Fruit fly (Drosophila melanogaster) whole organism, embryonic: ENCODE results near the gene PGRP-LA.
A peak's percentile ranks its signal among the peaks of the same experiment; 100 is the strongest.

Experiments
- Adf1 ChIP-seq: fragments of 200-800 bp; sonication (Bioruptor generic); IDR thresholded peaks from 2 replicates; pipeline ENCODE4 v1.3.6; 2022; ENCODE audit warnings: missing biosample characterization, missing genetic modification characterization
- Bgb ChIP-seq: fragments of 200-800 bp; sonication (Bioruptor generic); IDR thresholded peaks from 2 replicates; pipeline ENCODE4 v1.3.6; 2022; ENCODE audit warnings: missing biosample characterization, missing genetic modification characterization; ENCODE audit not compliant: partially characterized antibody
- CG10147 ChIP-seq: fragments of 200-800 bp; sonication (Bioruptor generic); optimal IDR thresholded peaks from 2 replicates; lab custom pipeline; 2019; ENCODE audit warnings: missing biosample characterization, mild to moderate bottlenecking, missing genetic modification characterization, moderate library complexity
- CG10462 ChIP-seq: fragments of 200-800 bp; sonication (Bioruptor generic); optimal IDR thresholded peaks from 2 replicates; lab custom pipeline; 2016; ENCODE audit warnings: missing biosample characterization, missing genetic modification characterization
- CG10543 ChIP-seq: fragments of 200-800 bp; sonication (Bioruptor generic); optimal IDR thresholded peaks from 3 replicates; lab custom pipeline; 2017; ENCODE audit warnings: missing biosample characterization, mild to moderate bottlenecking, missing genetic modification characterization, moderate library complexity
- CG11085 ChIP-seq: fragments of 200-800 bp; sonication (Bioruptor generic); IDR thresholded peaks from 2 replicates; pipeline ENCODE4 v1.3.6; 2022; ENCODE audit warnings: missing biosample characterization, missing genetic modification characterization
- CG11695 ChIP-seq: fragments of 200-800 bp; sonication (Bioruptor generic); IDR thresholded peaks from 3 replicates; pipeline ENCODE4 v1.3.6; 2022; ENCODE audit warnings: missing biosample characterization, missing genetic modification characterization
- CG13894 ChIP-seq: fragments of 200-800 bp; sonication (Bioruptor generic); optimal IDR thresholded peaks from 3 replicates; lab custom pipeline; 2018; ENCODE audit warnings: missing biosample characterization, mild to moderate bottlenecking, missing genetic modification characterization, moderate library complexity
- CG17568 ChIP-seq: fragments of 200-800 bp; sonication (Bioruptor generic); optimal IDR thresholded peaks from 2 replicates; lab custom pipeline; 2018; ENCODE audit warnings: missing biosample characterization, mild to moderate bottlenecking, missing genetic modification characterization, moderate library complexity
- CG2129 ChIP-seq: fragments of 200-800 bp; sonication (Bioruptor generic); IDR thresholded peaks from 2 replicates; pipeline ENCODE4 v1.3.6; 2022; ENCODE audit warnings: missing biosample characterization, missing genetic modification characterization; ENCODE audit not compliant: partially characterized antibody
- CG32532 ChIP-seq: fragments of 200-800 bp; sonication (Bioruptor generic); IDR thresholded peaks from 2 replicates; pipeline ENCODE4 v1.3.6; 2022; ENCODE audit warnings: missing biosample characterization, missing genetic modification characterization
- CG33213 ChIP-seq: fragments of 200-800 bp; sonication (Bioruptor generic); optimal IDR thresholded peaks from 3 replicates; lab custom pipeline; 2016; ENCODE audit warnings: missing biosample characterization, missing genetic modification characterization
- CG34224 ChIP-seq: fragments of 200-800 bp; sonication (Bioruptor generic); IDR thresholded peaks from 3 replicates; pipeline ENCODE4 v1.3.6; 2022; ENCODE audit warnings: missing biosample characterization, missing genetic modification characterization; ENCODE audit not compliant: partially characterized antibody
- CG42726 ChIP-seq: fragments of 200-800 bp; sonication (Bioruptor generic); IDR thresholded peaks from 2 replicates; pipeline ENCODE4 v1.3.6; 2022; ENCODE audit warnings: missing biosample characterization, missing genetic modification characterization; ENCODE audit not compliant: partially characterized antibody
- CG4424 ChIP-seq: fragments of 200-800 bp; sonication (Bioruptor generic); optimal IDR thresholded peaks from 3 replicates; lab custom pipeline; 2016; ENCODE audit warnings: missing biosample characterization, missing genetic modification characterization
- CG7786 ChIP-seq: fragments of 200-800 bp; sonication (Bioruptor generic); optimal IDR thresholded peaks from 2 replicates; lab custom pipeline; 2016; ENCODE audit warnings: missing biosample characterization, missing genetic modification characterization
- CG7987 ChIP-seq: fragments of 200-800 bp; sonication (Bioruptor generic); optimal IDR thresholded peaks from 2 replicates; lab custom pipeline; 2018; ENCODE audit warnings: missing biosample characterization, mild to moderate bottlenecking, missing genetic modification characterization, moderate library complexity
- CG8388 ChIP-seq: fragments of 200-800 bp; sonication (Bioruptor generic); optimal IDR thresholded peaks from 2 replicates; lab custom pipeline; 2019; ENCODE audit warnings: missing biosample characterization, mild to moderate bottlenecking, missing genetic modification characterization, moderate library complexity
- CG8478 ChIP-seq: fragments of >200 bp; optimal IDR thresholded peaks from 2 replicates; lab custom pipeline; 2018
- Dbx ChIP-seq: fragments of 200-800 bp; sonication (Bioruptor generic); IDR thresholded peaks from 3 replicates; pipeline ENCODE4 v1.3.6; 2022; ENCODE audit warnings: missing biosample characterization, missing genetic modification characterization
- Dek ChIP-seq: fragments of 200-800 bp; sonication (Bioruptor generic); optimal IDR thresholded peaks from 3 replicates; lab custom pipeline; 2019; ENCODE audit warnings: missing biosample characterization, mild to moderate bottlenecking, missing genetic modification characterization, moderate library complexity
- Doc3 ChIP-seq: fragments of 200-800 bp; sonication (Bioruptor generic); IDR thresholded peaks from 3 replicates; pipeline ENCODE4 v1.3.6; 2022; ENCODE audit warnings: missing biosample characterization, missing genetic modification characterization; ENCODE audit not compliant: partially characterized antibody
- Drgx ChIP-seq: fragments of 200-800 bp; sonication (Bioruptor generic); IDR thresholded peaks from 2 replicates; pipeline ENCODE4 v1.3.6; 2022; ENCODE audit warnings: missing biosample characterization, missing genetic modification characterization
- Eip74EF ChIP-seq, 2 experiments: fragments of 200-800 bp in 1 of 2; fragments of >200 bp in 1 of 2; sonication (Bioruptor generic) in 1 of 2; optimal IDR thresholded peaks; 2 replicates each; lab custom pipeline; 2017 to 2019; ENCODE audit warnings: missing biosample characterization in 2 of 2, missing genetic modification characterization in 2 of 2, mild to moderate bottlenecking in 1 of 2, moderate library complexity in 1 of 2
- Fer1 ChIP-seq: fragments of 200-800 bp; sonication (Bioruptor generic); optimal IDR thresholded peaks from 2 replicates; lab custom pipeline; 2017; ENCODE audit warnings: missing biosample characterization, mild to moderate bottlenecking, missing genetic modification characterization
- Hand ChIP-seq: fragments of 200-800 bp; sonication (Bioruptor generic); optimal IDR thresholded peaks from 2 replicates; lab custom pipeline; 2017; ENCODE audit warnings: mild to moderate bottlenecking, missing biosample characterization, missing genetic modification reagents, missing genetic modification characterization
- Hr51 ChIP-seq, 2 experiments: fragments of 200-800 bp; sonication (Bioruptor generic); optimal IDR thresholded peaks; 2 replicates in 1 of 2; 3 replicates in 1 of 2; lab custom pipeline; 2016 to 2018; ENCODE audit warnings: missing biosample characterization in 2 of 2, missing genetic modification characterization in 2 of 2, mild to moderate bottlenecking in 1 of 2, moderate library complexity in 1 of 2
- NC2α ChIP-seq: fragments of 200-800 bp; sonication (Bioruptor generic); optimal IDR thresholded peaks from 2 replicates; lab custom pipeline; 2016; ENCODE audit warnings: missing biosample characterization, missing genetic modification characterization
- NfI ChIP-seq: fragments of 200-800 bp; sonication (Bioruptor generic); optimal IDR thresholded peaks from 3 replicates; lab custom pipeline; 2018; ENCODE audit warnings: missing biosample characterization, mild to moderate bottlenecking, missing genetic modification characterization, moderate library complexity
- Pdp1 ChIP-seq, 2 experiments: fragments of 200-800 bp; sonication (Bioruptor generic); optimal IDR thresholded peaks; 3 replicates each; lab custom pipeline; 2016; ENCODE audit warnings: missing biosample characterization in 2 of 2, missing genetic modification characterization in 2 of 2, mild to moderate bottlenecking in 1 of 2, moderate library complexity in 1 of 2
- Taf1 ChIP-seq: fragments of 200-800 bp; sonication (Bioruptor generic); IDR thresholded peaks from 2 replicates; pipeline ENCODE4 v1.3.6; 2022; ENCODE audit warnings: missing biosample characterization, missing genetic modification characterization
- abd-A ChIP-seq: fragments of 200-800 bp; sonication (Bioruptor generic); optimal IDR thresholded peaks from 3 replicates; lab custom pipeline; 2019; ENCODE audit warnings: missing biosample characterization, mild to moderate bottlenecking, missing genetic modification characterization, moderate library complexity
- al ChIP-seq: fragments of 200-800 bp; sonication (Bioruptor generic); IDR thresholded peaks from 2 replicates; pipeline ENCODE4 v1.3.6; 2022; ENCODE audit warnings: missing biosample characterization, missing genetic modification characterization
- btn ChIP-seq: fragments of 200-800 bp; sonication (Bioruptor generic); optimal IDR thresholded peaks from 2 replicates; lab custom pipeline; 2016; ENCODE audit warnings: missing biosample characterization, missing genetic modification characterization
- cas ChIP-seq: fragments of 200-800 bp; sonication (Bioruptor generic); IDR thresholded peaks from 2 replicates; pipeline ENCODE4 v1.3.6; 2022; ENCODE audit warnings: missing biosample characterization, missing genetic modification characterization
- grn ChIP-seq: fragments of 200-800 bp; sonication (Bioruptor generic); optimal IDR thresholded peaks from 3 replicates; lab custom pipeline; 2017; ENCODE audit warnings: missing biosample characterization, missing genetic modification characterization
- her ChIP-seq: fragments of 200-800 bp; sonication (Bioruptor generic); optimal IDR thresholded peaks from 2 replicates; lab custom pipeline; 2016; ENCODE audit warnings: missing biosample characterization, missing genetic modification characterization
- lbe ChIP-seq: fragments of 200-800 bp; sonication (Bioruptor generic); optimal IDR thresholded peaks from 2 replicates; lab custom pipeline; 2016; ENCODE audit warnings: missing biosample characterization, mild to moderate bottlenecking, missing genetic modification characterization
- lilli ChIP-seq: fragments of 200-800 bp; sonication (Bioruptor generic); optimal IDR thresholded peaks from 3 replicates; lab custom pipeline; 2016; ENCODE audit warnings: missing biosample characterization, missing genetic modification characterization
- mirr ChIP-seq: fragments of 200-800 bp; sonication (Bioruptor generic); optimal IDR thresholded peaks from 3 replicates; lab custom pipeline; 2018; ENCODE audit warnings: missing biosample characterization, mild to moderate bottlenecking, missing genetic modification characterization
- otp ChIP-seq: fragments of 200-800 bp; sonication (Bioruptor generic); IDR thresholded peaks from 3 replicates; pipeline ENCODE4, ENCODE4 v1.3.6; 2022; ENCODE audit warnings: missing biosample characterization, missing genetic modification characterization
- p53 ChIP-seq: fragments of 200-800 bp; sonication (Bioruptor generic); optimal IDR thresholded peaks from 2 replicates; lab custom pipeline; 2016; ENCODE audit warnings: missing biosample characterization, missing genetic modification characterization
- pan ChIP-seq, 4 experiments: fragments of >200 bp in 3 of 4; fragments of 200-800 bp in 1 of 4; sonication (Bioruptor generic) in 1 of 4; optimal IDR thresholded peaks in 3 of 4; IDR thresholded peaks in 1 of 4; 2 replicates each; pipeline versions ENCODE4 v1.3.6 to Lab custom; 2017 to 2022; ENCODE audit warnings: missing biosample characterization in 2 of 4, missing genetic modification characterization in 2 of 4, mixed read lengths in 1 of 4
- pho ChIP-seq: fragments of 200-800 bp; sonication (Bioruptor generic); optimal IDR thresholded peaks from 2 replicates; lab custom pipeline; 2016; ENCODE audit warnings: missing biosample characterization, missing genetic modification characterization
- pros ChIP-seq: fragments of 200-800 bp; sonication (Bioruptor generic); optimal IDR thresholded peaks from 3 replicates; lab custom pipeline; 2019; ENCODE audit warnings: missing biosample characterization, mild to moderate bottlenecking, missing genetic modification characterization, moderate library complexity
- slp2 ChIP-seq: fragments of 200-800 bp; sonication (Bioruptor generic); optimal IDR thresholded peaks from 2 replicates; lab custom pipeline; 2016; ENCODE audit warnings: missing biosample characterization, missing genetic modification characterization
- sr ChIP-seq: fragments of 200-800 bp; sonication (Bioruptor generic); IDR thresholded peaks from 3 replicates; pipeline ENCODE4 v1.3.6; 2022; ENCODE audit warnings: missing biosample characterization, missing genetic modification characterization
- stwl ChIP-seq: fragments of 200-800 bp; sonication (Bioruptor generic); optimal IDR thresholded peaks from 3 replicates; lab custom pipeline; 2018; ENCODE audit warnings: missing biosample characterization, mild to moderate bottlenecking, missing genetic modification characterization, moderate library complexity
- wek ChIP-seq: fragments of 200-800 bp; sonication (Bioruptor generic); optimal IDR thresholded peaks from 3 replicates; lab custom pipeline; 2018; ENCODE audit warnings: missing biosample characterization, mild to moderate bottlenecking, missing genetic modification characterization, moderate library complexity

PGRP-LA gene

dm6 chr3L:9349314-9349733, 15.2 kb downstream of the PGRP-LA start, which contains the start of gene PGRP-LF (continued):
- TF ChIP-seq pros (GFP tag; lab: Kevin White, UChicago), result peak; percentile 58
- TF ChIP-seq CG33213 (GFP tag; lab: Kevin White, UChicago), result no peak
- peak; percentile 87 for TF ChIP-seq sr (GFP tag; lab: Robert Waterston, UW)
- TF ChIP-seq slp2 (GFP tag; lab: Kevin White, UChicago), result no peak
- TF ChIP-seq stwl (tag; lab: Kevin White, UChicago), result no peak
- TF ChIP-seq CG34224 (GFP tag; lab: Robert Waterston, UW), result peak; percentile 14; the same call in 1 of the 3 replicates
- TF ChIP-seq abd-A (tag; lab: Kevin White, UChicago), result peak; percentile 72
- TF ChIP-seq CG2129, result no peak
- TF ChIP-seq Taf1 (GFP tag; lab: Robert Waterston, UW), result 0 out of 2 replicates have a peak, but pooled peaks have one; percentile 5
- TF ChIP-seq CG10543, result peak; percentile 82
- peak; percentile 82 for TF ChIP-seq CG13894 (tag; lab: Kevin White, UChicago)
- TF ChIP-seq Bgb (GFP tag; lab: Robert Waterston, UW), result peak; percentile 25; the same call in 1 of the 2 replicates
- no peak for TF ChIP-seq wek (GFP tag; lab: Kevin White, UChicago)
- TF ChIP-seq mirr (GFP tag; lab: Kevin White, UChicago), result peak; percentile 5
- no peak for TF ChIP-seq btn
- TF ChIP-seq Pdp1 (GFP tag; optimal IDR thresholded peaks at IDR 0.05; lab: Kevin White, UChicago), result peak in 1 of 2 experiments; percentile 1
- TF ChIP-seq lilli (GFP tag; lab: Kevin White, UChicago), result peak; percentile 38
- no peak for TF ChIP-seq Doc3 (GFP tag; lab: Robert Waterston, UW)
- no peak for TF ChIP-seq CG11695 (GFP tag; lab: Robert Waterston, UW)
- TF ChIP-seq cas, result no peak
- 0 out of 2 replicates have a peak, but pooled peaks have one; percentile 5 for TF ChIP-seq al (GFP tag; lab: Robert Waterston, UW)
- no peak for TF ChIP-seq Drgx
- TF ChIP-seq Hr51 (GFP tag; optimal IDR thresholded peaks at IDR 0.05; lab: Kevin White, UChicago), result peak in 1 of 2 experiments; percentile 1
- no peak for TF ChIP-seq CG10462
- TF ChIP-seq otp (GFP tag; lab: Robert Waterston, UW), result no peak
- peak; percentile 52 for TF ChIP-seq Fer1 (GFP tag; lab: Kevin White, UChicago)
- no peak for TF ChIP-seq CG42726 (GFP tag; lab: Robert Waterston, UW)
- TF ChIP-seq CG4424, result peak; percentile 1
- peak in 1 of 2 experiments; percentile 58 for TF ChIP-seq Eip74EF (GFP tag; optimal IDR thresholded peaks at IDR 0.05; lab: Kevin White, UChicago)
- 0 out of 2 replicates have a peak, but pooled peaks have one; percentile 42 for TF ChIP-seq CG32532
- TF ChIP-seq Dbx (GFP tag; lab: Robert Waterston, UW), result peak; percentile 41; the same call in 1 of the 3 replicates
- TF ChIP-seq p53, result no peak
- TF ChIP-seq pan (optimal IDR thresholded peaks at IDR 0.05; lab: Kevin White, UChicago), result no peak
- peak in 1 of 2 experiments; percentile 5 for TF ChIP-seq pan (GFP tag; optimal IDR thresholded peaks at IDR 0.05 in 1 of 2, IDR thresholded peaks at IDR 0.05 in 1 of 2)
- peak; percentile 38 for TF ChIP-seq grn
- TF ChIP-seq CG8388 (GFP tag; lab: Kevin White, UChicago), result no peak
- peak; percentile 2 for TF ChIP-seq CG10147
- peak; percentile 64 for TF ChIP-seq CG17568 (GFP tag; lab: Kevin White, UChicago)
- TF ChIP-seq CG11085 (GFP tag; lab: Robert Waterston, UW), result no peak
- no peak for TF ChIP-seq Hand (GFP tag; lab: Kevin White, UChicago)
- no peak for TF ChIP-seq CG7786
- no peak for TF ChIP-seq CG8478 (lab: Kevin White, UChicago)
- peak; percentile 6 for TF ChIP-seq NfI
- no peak for TF ChIP-seq her (GFP tag; lab: Kevin White, UChicago)
- peak; percentile 5 for TF ChIP-seq pho (GFP tag; lab: Kevin White, UChicago)
- TF ChIP-seq NC2α (GFP tag; lab: Kevin White, UChicago), result no peak
- peak; percentile 70; the same call in 1 of the 2 replicates for TF ChIP-seq Adf1 (GFP tag; lab: Robert Waterston, UW)
- TF ChIP-seq CG7987 (GFP tag; lab: Kevin White, UChicago), result no peak
- no peak for TF ChIP-seq Dek (tag; lab: Kevin White, UChicago)
- peak; percentile 54 for TF ChIP-seq lbe
